Fruit fly (Drosophila melanogaster) Kc167 (cell line): ENCODE measurements around the gene Adat1.

ENCODE experiments used
- Myc ChIP-seq: fragments of >200 bp; optimal IDR thresholded peaks from 2 replicates; lab custom pipeline; 2017; ENCODE audit warnings: missing external identifiers
- Sin3A ChIP-seq: fragments of >200 bp; optimal IDR thresholded peaks from 2 replicates; lab custom pipeline; 2018; ENCODE audit warnings: missing external identifiers
- h ChIP-seq: fragments of >200 bp; optimal IDR thresholded peaks from 3 replicates; lab custom pipeline; 2018; ENCODE audit warnings: missing external identifiers
- insv ChIP-seq: fragments of >200 bp; optimal IDR thresholded peaks from 3 replicates; lab custom pipeline; 2018; ENCODE audit warnings: missing external identifiers
- psq ChIP-seq: fragments of >200 bp; optimal IDR thresholded peaks from 2 replicates; lab custom pipeline; 2017; ENCODE audit warnings: missing external identifiers
- ttk ChIP-seq: sonication (Bioruptor generic); optimal IDR thresholded peaks from 2 replicates; lab custom pipeline; 2017; ENCODE audit warnings: missing external identifiers

DNA sequence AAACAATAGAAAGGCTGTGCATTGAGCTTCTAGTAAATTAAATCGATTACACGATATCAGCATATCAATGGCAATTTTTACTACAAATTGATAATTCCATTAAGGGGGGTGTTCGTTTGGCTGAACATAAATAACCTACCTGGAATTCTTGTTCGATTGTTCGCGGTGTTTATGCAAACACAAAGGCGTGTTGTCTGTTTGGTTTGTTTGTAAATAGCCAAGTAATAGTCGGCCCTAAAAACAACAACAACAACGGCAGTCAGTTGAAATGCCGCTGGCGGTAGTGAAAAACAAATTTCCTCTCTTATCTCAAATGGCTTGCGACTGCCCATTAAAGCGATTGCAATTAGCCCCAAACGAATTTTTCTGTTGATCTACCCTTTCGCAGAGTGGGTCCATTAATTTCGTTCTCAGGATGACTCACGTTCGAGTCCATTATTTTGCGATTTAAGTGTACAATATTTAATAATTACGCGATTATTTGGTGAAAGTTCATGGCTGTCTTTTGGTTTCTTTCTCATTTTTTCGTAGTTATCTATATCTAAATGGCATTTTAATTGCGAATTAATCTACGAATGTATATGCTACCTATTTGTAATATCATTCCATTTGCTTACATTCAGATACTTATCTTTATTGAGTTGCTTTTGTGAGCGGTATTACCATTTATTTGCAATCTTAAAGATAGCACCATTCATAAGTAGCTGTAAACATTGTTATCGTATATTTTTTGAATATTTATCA, 27.5 kb upstream of the Adat1 start:
- TF ChIP-seq Myc (lab: Kevin White, UChicago): no peak
- TF ChIP-seq ttk: no peak
- TF ChIP-seq psq (lab: Kevin White, UChicago): no peak
- TF ChIP-seq h: no peak
- TF ChIP-seq insv (lab: Kevin White, UChicago): no peak
- no peak for TF ChIP-seq Sin3A (lab: Kevin White, UChicago)
